ENCODE assay signal across 3 worm cellular contexts in the genomic region with DNA sequence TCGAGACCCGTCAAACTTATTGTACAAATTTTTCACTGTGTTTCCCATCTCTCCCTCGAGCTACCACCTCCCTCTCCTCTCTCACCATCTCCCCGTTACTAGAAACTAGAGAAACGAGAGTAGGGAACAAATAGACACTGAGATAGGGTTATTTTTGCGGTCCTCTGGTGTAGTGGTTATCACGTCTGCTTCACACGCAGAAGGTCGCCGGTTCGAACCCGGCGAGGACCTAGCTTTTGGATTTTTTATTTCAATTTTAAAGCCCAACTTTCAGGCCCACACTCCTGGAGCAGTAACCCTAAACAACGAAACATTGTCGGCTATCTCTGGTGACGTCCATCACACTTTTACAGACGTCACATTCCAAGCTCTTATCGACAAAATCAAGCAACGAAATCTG.
TF ChIP-seq lines count a peak whose summit lies in the region.

No protein-coding gene starts in this region.

TF ChIP-seq in whole organism, L1 larva, 84 proteins besides CTCF, POLR2A, EP300 and RAD21 (continued from another document and continues in another):
- TF ChIP-seq ceh-90 (tag; optimal IDR thresholded peaks at IDR 0.05; lab: Kevin White, UChicago) (no peak), mef-2 (tag; optimal IDR thresholded peaks at IDR 0.05; lab: Kevin White, UChicago) (no peak), jun-1 (tag; optimal IDR thresholded peaks at IDR 0.05; lab: Kevin White, UChicago) (peak; percentile 51), nhr-71 (tag; optimal IDR thresholded peaks at IDR 0.05; lab: Kevin White, UChicago) (peak; percentile 66), mdl-1 (tag; optimal IDR thresholded peaks at IDR 0.05; lab: Kevin White, UChicago) (peak in 1 of 2 experiments; percentile 39), lin-13 (GFP tag; optimal IDR thresholded peaks at IDR 0.05; lab: Kevin White, UChicago) (peak; percentile 36), lin-39 (tag; optimal IDR thresholded peaks at IDR 0.05; lab: Kevin White, UChicago) (no peak), nhr-11 (tag; optimal IDR thresholded peaks at IDR 0.05; lab: Kevin White, UChicago) (no peak), lsy-2 (tag; optimal IDR thresholded peaks at IDR 0.05; lab: Kevin White, UChicago) (peak; percentile 39 to 77), F16B12.6 (tag; optimal IDR thresholded peaks at IDR 0.05; lab: Kevin White, UChicago) (peak; percentile 2), elt-3 (tag; optimal IDR thresholded peaks at IDR 0.05; lab: Kevin White, UChicago) (peak in 1 of 6 experiments; percentile 12), C16A3.4 (tag; optimal IDR thresholded peaks at IDR 0.05; lab: Kevin White, UChicago) (peak; percentile 71), tbx-2 (tag; optimal IDR thresholded peaks at IDR 0.05; lab: Kevin White, UChicago) (peak; percentile 22), lin-14 (GFP tag; optimal IDR thresholded peaks at IDR 0.05; lab: Kevin White, UChicago) (peak; percentile 47), ces-1 (GFP tag; optimal IDR thresholded peaks at IDR 0.05; lab: Kevin White, UChicago) (no peak), nhr-47 (tag; optimal IDR thresholded peaks at IDR 0.05; lab: Kevin White, UChicago) (peak; percentile 68), nhr-76 (tag; optimal IDR thresholded peaks at IDR 0.05; lab: Kevin White, UChicago) (no peak), mep-1 (tag; optimal IDR thresholded peaks at IDR 0.05; lab: Kevin White, UChicago) (peak; percentile 4), xbp-1 (tag; optimal IDR thresholded peaks at IDR 0.05; lab: Kevin White, UChicago) (peak; percentile 48), fkh-4 (tag; optimal IDR thresholded peaks at IDR 0.05; lab: Kevin White, UChicago; ENCODE audit: borderline replicate concordance) (no peak), pax-3 (tag; optimal IDR thresholded peaks at IDR 0.05; lab: Kevin White, UChicago) (peak; percentile 13), ztf-11 (tag; optimal IDR thresholded peaks at IDR 0.05; lab: Kevin White, UChicago) (no peak), zag-1 (tag; optimal IDR thresholded peaks at IDR 0.05; lab: Kevin White, UChicago) (no peak), egl-13 (tag; optimal IDR thresholded peaks at IDR 0.05; lab: Kevin White, UChicago) (no peak), nhr-85 (tag; lab: Kevin White, UChicago) (peak; percentile 58), alr-1 (tag; optimal IDR thresholded peaks at IDR 0.05; lab: Kevin White, UChicago; ENCODE audit: borderline replicate concordance) (no peak), hlh-17 (GFP tag; optimal IDR thresholded peaks at IDR 0.05; lab: Kevin White, UChicago; ENCODE audit: borderline replicate concordance) (no peak), nhr-20 (tag; optimal IDR thresholded peaks at IDR 0.05; lab: Kevin White, UChicago) (peak; percentile 51), efl-3 (GFP tag; optimal IDR thresholded peaks at IDR 0.05; lab: Kevin White, UChicago) (no peak), efl-1 (optimal IDR thresholded peaks at IDR 0.05; lab: Kevin White, UChicago) (peak; percentile 33 to 55), efl-1 (GFP tag; optimal IDR thresholded peaks at IDR 0.05 in 1 of 2; lab: Kevin White, UChicago) (peak; percentile 44 to 96), dpl-1 (GFP tag; optimal IDR thresholded peaks at IDR 0.05; lab: Kevin White, UChicago) (peak; percentile 3 to 53 (median 38)), elt-2 (tag; optimal IDR thresholded peaks at IDR 0.05; lab: Kevin White, UChicago) (peak; percentile 9), nhr-90 (tag; optimal IDR thresholded peaks at IDR 0.05; lab: Kevin White, UChicago; ENCODE audit: poor library complexity) (peak; percentile 24), ceh-88 (GFP tag; IDR thresholded peaks at IDR 0.05; lab: Robert Waterston, UW) (no peak), isw-1 (GFP tag; IDR thresholded peaks at IDR 0.05; lab: Robert Waterston, UW) (peak; percentile 17), fos-1 (tag; optimal IDR thresholded peaks at IDR 0.05; lab: Kevin White, UChicago) (peak; percentile 42), snpc-4 (tag; optimal IDR thresholded peaks at IDR 0.05; lab: Kevin White, UChicago) (peak; percentile 27), egl-27 (tag; optimal IDR thresholded peaks at IDR 0.05; lab: Kevin White, UChicago) (no peak), skn-1 (tag; optimal IDR thresholded peaks at IDR 0.05; lab: Kevin White, UChicago) (no peak), fkh-10 (GFP tag; optimal IDR thresholded peaks at IDR 0.05; lab: Kevin White, UChicago) (peak; percentile 32), ceh-82 (tag; optimal IDR thresholded peaks at IDR 0.05; lab: Kevin White, UChicago) (peak in 2 of 3 experiments; percentile 10 to 53)

TF ChIP-seq in whole organism, L3 larva, 47 proteins besides CTCF, POLR2A, EP300 and RAD21 (continued from another document):
- no peak for TF ChIP-seq nhr-11 (tag; optimal IDR thresholded peaks at IDR 0.05; lab: Kevin White, UChicago)
- TF ChIP-seq nhr-43 (tag; optimal IDR thresholded peaks at IDR 0.05; lab: Kevin White, UChicago; ENCODE audit: poor library complexity, severe bottlenecking), result no peak
- TF ChIP-seq elt-2 (tag; optimal IDR thresholded peaks at IDR 0.05; lab: Kevin White, UChicago), result peak; percentile 26
- TF ChIP-seq tbx-2 (tag; optimal IDR thresholded peaks at IDR 0.05; lab: Kevin White, UChicago), result peak; percentile 10
- peak; percentile 33 for TF ChIP-seq pqm-1 (tag; optimal IDR thresholded peaks at IDR 0.05; lab: Kevin White, UChicago)
- no peak for TF ChIP-seq mml-1 (tag; optimal IDR thresholded peaks at IDR 0.05; lab: Kevin White, UChicago)

TF ChIP-seq in whole organism, young adult, 124 proteins besides CTCF, POLR2A, EP300 and RAD21 (continued from another document and continues in another):
- TF ChIP-seq snpc-1.1 (tag; optimal IDR thresholded peaks at IDR 0.05; lab: Kevin White, UChicago; ENCODE audit: insufficient read depth) (no peak), akir-1 (GFP tag; optimal IDR thresholded peaks at IDR 0.05; lab: Kevin White, UChicago) (peak; percentile 29), lsy-27 (tag; optimal IDR thresholded peaks at IDR 0.05; lab: Kevin White, UChicago; ENCODE audit: borderline replicate concordance, insufficient read depth) (no peak), Y53G8AR.9 (GFP tag; conservative IDR thresholded peaks at IDR 0.05; lab: Robert Waterston, UW) (no peak), F52B5.7 (tag; optimal IDR thresholded peaks at IDR 0.05; lab: Kevin White, UChicago) (peak; percentile 38), pha-4 (tag; optimal IDR thresholded peaks at IDR 0.05; lab: Kevin White, UChicago) (no peak), lin-40 (tag; optimal IDR thresholded peaks at IDR 0.05; lab: Kevin White, UChicago) (no peak), nhr-179 (tag; optimal IDR thresholded peaks at IDR 0.05; lab: Kevin White, UChicago) (no peak), ceh-27 (GFP tag; optimal IDR thresholded peaks at IDR 0.05; lab: Kevin White, UChicago) (peak; percentile 63), madf-10 (tag; optimal IDR thresholded peaks at IDR 0.05; lab: Kevin White, UChicago) (peak; percentile 44), ekl-4 (GFP tag; IDR thresholded peaks at IDR 0.05; lab: Robert Waterston, UW) (peak; percentile 39), dpl-1 (GFP tag; optimal IDR thresholded peaks at IDR 0.05; lab: Kevin White, UChicago) (no peak), rpc-1 (optimal IDR thresholded peaks at IDR 0.05; lab: Kevin White, UChicago) (peak; percentile 87), rpc-1 (tag; optimal IDR thresholded peaks at IDR 0.05; lab: Kevin White, UChicago) (peak; percentile 84), unc-130 (GFP tag; optimal IDR thresholded peaks at IDR 0.05; lab: Kevin White, UChicago) (peak; percentile 33), attf-5 (GFP tag; optimal IDR thresholded peaks at IDR 0.05; lab: Kevin White, UChicago) (peak; percentile 9), mel-28 (tag; optimal IDR thresholded peaks at IDR 0.05; lab: Kevin White, UChicago; ENCODE audit: borderline replicate concordance) (no peak), B0261.1 (tag; optimal IDR thresholded peaks at IDR 0.05; lab: Kevin White, UChicago) (peak; percentile 85), attf-3 (GFP tag; conservative IDR thresholded peaks at IDR 0.05; lab: Robert Waterston, UW) (no peak), B0035.1 (tag; optimal IDR thresholded peaks at IDR 0.05; lab: Kevin White, UChicago) (no peak), nfyb-1 (GFP tag; IDR thresholded peaks at IDR 0.05; lab: Robert Waterston, UW) (peak; percentile 76; the same call in 1 of the 2 replicates), cebp-1 (GFP tag; IDR thresholded peaks at IDR 0.05; lab: Robert Waterston, UW) (no peak), cebp-1 (tag; optimal IDR thresholded peaks at IDR 0.05; lab: Kevin White, UChicago) (no peak), pbrm-1 (GFP tag; IDR thresholded peaks at IDR 0.05; lab: Robert Waterston, UW) (peak; percentile 67; the same call in 1 of the 2 replicates), gei-17 (GFP tag; optimal IDR thresholded peaks at IDR 0.05; lab: Kevin White, UChicago) (no peak), cebp-2 (GFP tag; IDR thresholded peaks at IDR 0.05; lab: Robert Waterston, UW) (no peak), sdz-38 (tag; optimal IDR thresholded peaks at IDR 0.05; lab: Kevin White, UChicago) (no peak), repo-1 (tag; optimal IDR thresholded peaks at IDR 0.05; lab: Kevin White, UChicago) (peak; percentile 55), bed-1 (GFP tag; IDR thresholded peaks at IDR 0.05; lab: Robert Waterston, UW) (no peak), aptf-3 (GFP tag; IDR thresholded peaks at IDR 0.05; lab: Robert Waterston, UW) (peak; percentile 82; the same call in 1 of the 2 replicates), ztf-22 (GFP tag; optimal IDR thresholded peaks at IDR 0.05; lab: Kevin White, UChicago) (no peak), F39B2.1 (GFP tag; IDR thresholded peaks at IDR 0.05; lab: Robert Waterston, UW) (no peak), nfya-1 (tag; optimal IDR thresholded peaks at IDR 0.05; lab: Kevin White, UChicago; ENCODE audit: borderline replicate concordance, insufficient read depth) (no peak), F23B12.7 (tag; optimal IDR thresholded peaks at IDR 0.05; lab: Kevin White, UChicago; ENCODE audit: insufficient read depth) (peak; percentile 86), lin-35 (GFP tag; optimal IDR thresholded peaks at IDR 0.05; lab: Kevin White, UChicago) (peak in 1 of 3 experiments; percentile 65), mxl-1 (tag; optimal IDR thresholded peaks at IDR 0.05; lab: Kevin White, UChicago) (no peak), ets-4 (GFP tag; optimal IDR thresholded peaks at IDR 0.05; lab: Kevin White, UChicago) (no peak), efl-1 (GFP tag; optimal IDR thresholded peaks at IDR 0.05; lab: Kevin White, UChicago) (no peak), let-607 (tag; optimal IDR thresholded peaks at IDR 0.05; lab: Kevin White, UChicago) (peak; percentile 12 to 16), C06A6.2 (GFP tag; conservative IDR thresholded peaks at IDR 0.05; lab: Robert Waterston, UW) (0 out of 2 replicates have a peak, but pooled peaks have one; percentile 11), zfh-2 (GFP tag; conservative IDR thresholded peaks at IDR 0.05; lab: Robert Waterston, UW) (no peak), ceh-58 (GFP tag; IDR thresholded peaks at IDR 0.05; lab: Robert Waterston, UW) (no peak), lin-54 (GFP tag; optimal IDR thresholded peaks at IDR 0.05; lab: Kevin White, UChicago) (peak; percentile 58), C17E4.6 (GFP tag; IDR thresholded peaks at IDR 0.05; lab: Robert Waterston, UW) (no peak), T26A5.8 (tag; optimal IDR thresholded peaks at IDR 0.05; lab: Kevin White, UChicago) (peak; percentile 12), ztf-25 (GFP tag; IDR thresholded peaks at IDR 0.05; lab: Robert Waterston, UW) (peak; percentile 68; the same call in 1 of the 2 replicates), chd-7 (tag; optimal IDR thresholded peaks at IDR 0.05; lab: Kevin White, UChicago) (peak; percentile 42), mes-4 (tag; optimal IDR thresholded peaks at IDR 0.05; lab: Kevin White, UChicago) (peak; percentile 13), ztf-18 (tag; optimal IDR thresholded peaks at IDR 0.05; lab: Kevin White, UChicago) (peak; percentile 39), nfya-2 (GFP tag; IDR thresholded peaks at IDR 0.05; lab: Robert Waterston, UW) (no peak), ceh-91 (GFP tag; IDR thresholded peaks at IDR 0.05; lab: Robert Waterston, UW) (no peak), dpff-1 (tag; optimal IDR thresholded peaks at IDR 0.05; lab: Kevin White, UChicago) (no peak), B0336.3 (GFP tag; IDR thresholded peaks at IDR 0.05; lab: Robert Waterston, UW) (no peak), nhr-80 (tag; optimal IDR thresholded peaks at IDR 0.05; lab: Kevin White, UChicago) (no peak), aptf-2 (GFP tag; conservative IDR thresholded peaks at IDR 0.05; lab: Robert Waterston, UW) (peak; percentile 20; the same call in 1 of the 2 replicates), athp-1 (tag; optimal IDR thresholded peaks at IDR 0.05; lab: Kevin White, UChicago) (no peak), F37B4.10 (GFP tag; IDR thresholded peaks at IDR 0.05; lab: Robert Waterston, UW) (no peak), nhr-120 (GFP tag; IDR thresholded peaks at IDR 0.05; lab: Robert Waterston, UW) (no peak), ztf-26 (tag; optimal IDR thresholded peaks at IDR 0.05; lab: Kevin White, UChicago) (no peak), hmg-1.2 (GFP tag; IDR thresholded peaks at IDR 0.05; lab: Robert Waterston, UW) (peak; percentile 70), D2030.7 (GFP tag; IDR thresholded peaks at IDR 0.05; lab: Robert Waterston, UW) (peak; percentile 57), bed-2 (GFP tag; IDR thresholded peaks at IDR 0.05; lab: Robert Waterston, UW) (no peak), ztf-3 (GFP tag; optimal IDR thresholded peaks at IDR 0.05; lab: Kevin White, UChicago) (no peak), egrh-3 (GFP tag; IDR thresholded peaks at IDR 0.05; lab: Robert Waterston, UW) (no peak), ccch-3 (GFP tag; optimal IDR thresholded peaks at IDR 0.05; lab: Kevin White, UChicago) (no peak), sea-2 (GFP tag; IDR thresholded peaks at IDR 0.05; lab: Robert Waterston, UW) (no peak), atf-7 (tag; optimal IDR thresholded peaks at IDR 0.05; lab: Kevin White, UChicago) (peak; percentile 9), B0019.2 (GFP tag; conservative IDR thresholded peaks at IDR 0.05; lab: Robert Waterston, UW) (peak; percentile 55; the same call in 1 of the 2 replicates), hsf-1 (GFP tag; IDR thresholded peaks at IDR 0.05; lab: Robert Waterston, UW) (no peak), hlh-12 (tag; optimal IDR thresholded peaks at IDR 0.05; lab: Kevin White, UChicago) (peak; percentile 45), somi-1 (GFP tag; optimal IDR thresholded peaks at IDR 0.05; lab: Kevin White, UChicago) (no peak), ztf-28 (GFP tag; IDR thresholded peaks at IDR 0.05; lab: Robert Waterston, UW) (no peak), egl-44 (GFP tag; IDR thresholded peaks at IDR 0.05; lab: Robert Waterston, UW) (peak; percentile 75; the same call in 1 of the 2 replicates), ama-1 (optimal IDR thresholded peaks at IDR 0.05; lab: Kevin White, UChicago) (no peak), ama-1 (GFP tag; optimal IDR thresholded peaks at IDR 0.05; lab: Kevin White, UChicago) (peak; percentile 17 to 64), lir-1 (GFP tag; conservative IDR thresholded peaks at IDR 0.05; lab: Robert Waterston, UW) (no peak), mcd-1 (GFP tag; IDR thresholded peaks at IDR 0.05; lab: Robert Waterston, UW) (peak; percentile 58), F22D6.2 (tag; optimal IDR thresholded peaks at IDR 0.05; lab: Kevin White, UChicago) (no peak), snpc-1.3 (tag; optimal IDR thresholded peaks at IDR 0.05; lab: Kevin White, UChicago; ENCODE audit: insufficient read depth) (peak; percentile 32), rec-8 (tag; optimal IDR thresholded peaks at IDR 0.05; lab: Kevin White, UChicago) (peak; percentile 30 to 47), Y95B8A.8 (GFP tag; IDR thresholded peaks at IDR 0.05; lab: Robert Waterston, UW) (no peak), Y53F4B.3 (GFP tag; IDR thresholded peaks at IDR 0.05; lab: Robert Waterston, UW) (no peak), nhr-27 (tag; optimal IDR thresholded peaks at IDR 0.05; lab: Kevin White, UChicago) (no peak), die-1 (tag; optimal IDR thresholded peaks at IDR 0.05; lab: Kevin White, UChicago) (peak; percentile 50), sptf-2 (GFP tag; optimal IDR thresholded peaks at IDR 0.05; lab: Kevin White, UChicago) (no peak)
